Worm (Caenorhabditis elegans) whole organism, dauer: ENCODE results near the gene Y49F6C.6.

Source experiments
- unc-62 ChIP-seq: sonication (generic microtip); optimal IDR thresholded peaks from 2 replicates; lab custom pipeline; 2017; ENCODE audit warnings: missing biosample characterization, missing genetic modification reagents, missing genetic modification characterization

Gene Y49F6C.6

DNA sequence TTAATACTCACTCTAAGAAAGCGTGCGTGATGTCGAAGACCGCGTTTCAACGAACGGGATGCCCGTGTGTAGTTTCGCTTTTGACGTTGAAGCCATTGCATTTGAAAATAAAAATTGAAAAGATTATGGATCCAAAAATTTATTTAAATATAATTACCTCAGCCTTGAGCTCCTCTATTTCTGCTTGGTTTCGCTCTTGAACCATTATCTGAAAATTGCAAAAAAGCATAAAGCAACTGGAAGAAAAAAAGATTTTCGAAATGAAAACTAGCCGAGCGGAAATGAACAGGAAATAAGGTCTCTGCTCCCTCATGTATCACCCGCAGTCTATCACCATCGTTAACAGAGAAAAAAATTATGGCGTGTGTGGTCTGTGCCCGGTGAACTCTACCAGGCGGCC lies at the start of gene Y49F6C.6:
TSS of gene Y49F6C.6 (minus strand) at position 101 of the 400 bp plus-strand sequence.
- no peak for TF ChIP-seq unc-62 (GFP tag; lab: Kevin White, UChicago)

DNA sequence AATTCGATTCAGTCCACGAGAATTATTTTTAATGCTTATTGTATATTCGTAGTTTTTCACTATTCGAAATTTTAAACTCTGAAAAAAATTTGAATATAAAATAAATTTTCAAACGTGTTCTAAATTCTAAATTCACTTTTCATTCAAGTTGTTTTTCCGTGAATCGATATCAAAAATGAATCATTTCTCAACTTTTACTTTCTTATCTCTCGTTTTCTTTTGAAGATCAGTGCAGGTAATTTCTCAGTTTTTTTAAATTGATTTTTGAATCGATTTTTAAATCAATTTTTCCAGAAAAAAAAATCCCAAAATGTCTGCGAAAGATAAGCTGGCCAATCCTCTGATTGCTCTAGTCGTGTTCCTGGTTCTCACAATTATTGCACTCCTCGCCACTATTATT lies 49.5 kb upstream of the Y49F6C.6 start, which contains the start of gene nep-6:
TSS of gene nep-6 (plus strand) at position 301 of the 400 bp plus-strand sequence.
- no peak for TF ChIP-seq unc-62 (GFP tag; lab: Kevin White, UChicago)

DNA sequence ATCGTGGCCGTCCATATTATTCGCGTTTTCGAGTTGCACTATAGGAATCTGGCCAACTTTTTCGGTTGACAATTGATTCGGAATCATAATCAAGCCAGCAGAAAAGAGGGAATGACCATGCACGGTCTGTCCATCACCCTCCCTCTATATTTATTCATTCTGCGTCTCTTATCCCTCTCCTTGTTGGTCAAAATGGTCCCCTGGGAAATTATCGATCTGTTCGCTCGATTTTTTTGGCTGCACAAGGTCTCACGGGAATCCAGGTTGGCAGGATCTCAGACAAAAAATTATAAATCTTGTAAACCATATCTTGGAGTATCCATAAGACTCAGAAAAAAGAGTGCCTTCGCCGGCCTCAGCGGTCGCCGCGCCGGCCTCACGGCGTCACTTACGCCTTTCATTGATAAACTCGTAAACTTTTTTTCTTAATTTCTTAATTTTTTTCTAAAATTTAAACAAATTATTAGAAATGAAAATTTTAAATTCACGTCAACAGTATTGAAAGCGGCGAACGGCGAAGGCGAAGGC lies 47.4 kb upstream of the Y49F6C.6 start, which contains the start of the genes F18A12.7 and F18A12.2:
TSS of gene F18A12.7 (minus strand) at position 101 of the 528 bp plus-strand sequence.
TSS of gene F18A12.2 (plus strand) at position 478 of the 528 bp plus-strand sequence.
- TF ChIP-seq unc-62 (GFP tag; lab: Kevin White, UChicago): no peak

DNA sequence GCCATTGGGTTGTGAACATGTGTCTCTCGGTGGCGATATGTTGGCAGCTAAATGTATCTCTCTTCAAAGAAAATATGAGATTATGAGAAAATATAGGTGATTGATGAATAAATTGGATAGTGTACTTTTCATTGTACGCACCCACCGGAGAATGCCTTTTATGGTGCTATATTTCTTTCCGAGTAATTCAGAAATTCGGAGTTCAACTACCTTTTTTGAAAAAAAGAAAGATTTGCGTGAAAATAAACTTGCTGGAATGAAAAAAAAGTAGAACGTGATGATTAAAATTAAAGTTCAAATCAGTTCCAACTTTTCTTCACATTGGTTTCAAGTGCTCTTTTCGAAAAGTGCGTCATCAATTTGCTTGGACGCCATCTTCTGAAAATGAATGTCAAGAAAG lies 36.5 kb upstream of the Y49F6C.6 start, which contains the start of gene nep-8:
TSS of gene nep-8 (plus strand) at position 301 of the 400 bp plus-strand sequence.
- TF ChIP-seq unc-62 (GFP tag; lab: Kevin White, UChicago): no peak

DNA sequence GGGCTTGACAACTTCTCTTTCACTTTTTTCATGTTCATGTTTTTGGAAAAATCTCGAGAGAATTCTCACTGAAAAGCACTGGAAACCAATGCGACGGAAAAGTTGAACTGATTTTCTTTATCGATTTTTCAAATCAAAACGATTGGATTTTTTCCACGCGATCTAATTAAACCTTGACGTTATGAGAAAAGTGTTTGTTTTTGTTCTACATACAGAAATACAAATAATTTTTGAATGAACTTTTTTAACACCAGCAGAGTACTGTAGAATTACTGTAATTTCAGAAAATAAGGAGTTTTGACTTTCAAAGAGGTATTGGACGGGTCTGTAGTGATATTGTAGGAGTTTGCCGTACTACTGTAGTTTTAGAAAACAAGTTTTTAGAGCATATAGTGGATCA lies 35.9 kb upstream of the Y49F6C.6 start, which contains the start of gene nep-10:
TSS of gene nep-10 (minus strand) at position 101 of the 400 bp plus-strand sequence.
- no peak for TF ChIP-seq unc-62 (GFP tag; lab: Kevin White, UChicago)

DNA sequence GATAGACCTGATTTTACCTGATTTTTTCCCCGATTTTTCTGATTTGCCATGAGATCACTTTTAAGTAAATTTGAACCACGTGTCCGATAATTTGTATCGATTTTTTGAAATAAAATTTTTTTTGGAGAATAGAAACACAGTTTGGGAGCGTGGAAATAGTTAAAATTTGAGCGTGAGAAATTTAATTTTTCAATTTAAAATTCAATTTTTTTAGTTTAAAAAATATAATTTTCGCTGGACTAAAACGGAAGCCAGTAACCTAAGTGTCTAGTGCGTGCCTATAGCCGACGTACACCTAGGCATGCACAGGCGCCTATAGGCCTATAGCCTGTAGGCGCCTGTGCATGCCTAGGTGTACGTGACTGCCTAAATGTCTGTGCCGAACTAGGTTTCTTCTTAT lies 32.2 kb upstream of the Y49F6C.6 start, which contains the start of gene nep-9:
TSS of gene nep-9 (minus strand) at position 101 of the 400 bp plus-strand sequence.
- TF ChIP-seq unc-62 (GFP tag; lab: Kevin White, UChicago): no peak

DNA sequence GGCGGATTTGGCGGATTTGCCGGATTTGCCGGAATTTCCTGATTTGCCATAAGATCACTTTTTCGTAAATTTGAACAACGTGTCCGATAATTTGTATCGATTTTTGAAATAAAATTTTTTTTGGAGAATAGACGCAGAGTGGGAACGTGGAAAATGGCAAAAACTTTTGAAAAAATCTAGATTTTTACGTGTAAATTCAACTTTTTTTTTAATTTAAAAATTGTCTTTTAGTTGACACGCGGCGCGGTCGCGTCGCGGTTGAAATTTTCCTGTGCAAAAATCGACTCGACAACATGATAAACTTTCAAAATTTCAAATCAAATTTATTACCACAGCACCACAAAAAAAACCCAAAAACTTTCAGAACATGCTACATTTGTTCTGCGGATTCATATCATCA lies 28.5 kb upstream of the Y49F6C.6 start, which contains the start of gene nep-20:
TSS of gene nep-20 (minus strand) at position 101 of the 400 bp plus-strand sequence.
- no peak for TF ChIP-seq unc-62 (GFP tag; lab: Kevin White, UChicago)

DNA sequence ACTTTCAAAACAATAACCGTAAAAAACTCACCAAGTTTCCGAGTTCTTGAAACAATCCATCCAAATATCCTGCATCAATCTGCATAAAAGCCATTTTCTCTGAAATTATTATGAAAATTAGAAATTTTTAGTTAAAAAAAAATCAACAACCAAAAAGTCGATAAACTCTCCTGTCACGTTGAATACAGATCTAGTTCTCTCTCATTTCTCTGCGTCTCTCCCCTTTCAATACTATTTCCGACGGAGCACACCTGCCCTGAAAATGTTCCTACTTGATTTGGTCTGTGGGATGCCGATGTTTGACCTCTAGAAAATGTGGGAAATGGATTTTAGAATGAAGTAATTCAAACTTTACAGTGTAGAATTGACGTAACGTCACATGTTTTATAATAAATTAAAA lies 20.5 kb upstream of the Y49F6C.6 start, which contains the start of gene T06D4.6:
TSS of gene T06D4.6 (minus strand) at position 101 of the 400 bp plus-strand sequence.
- TF ChIP-seq unc-62 (GFP tag; lab: Kevin White, UChicago): no peak

DNA sequence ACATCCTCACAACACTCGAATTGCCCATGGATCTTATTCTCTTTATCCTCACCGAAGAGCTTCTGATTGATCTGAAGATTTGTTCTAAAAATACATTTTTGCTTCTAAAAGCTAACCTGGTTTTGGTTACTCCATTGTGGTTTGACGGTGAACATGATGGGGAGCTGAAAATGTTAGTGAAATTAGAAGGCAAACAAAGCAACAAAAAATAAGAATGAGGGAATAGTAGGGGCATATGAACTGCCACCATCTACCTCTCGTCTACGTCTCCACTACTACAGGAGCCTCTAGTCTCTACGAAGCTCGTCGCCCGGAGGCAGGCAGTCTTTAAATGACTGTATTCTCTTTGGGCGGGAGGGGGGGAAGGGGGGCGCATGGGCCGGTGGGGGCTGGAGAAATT lies 18.7 kb upstream of the Y49F6C.6 start, which contains the start of gene T06D4.2:
TSS of gene T06D4.2 (minus strand) at position 170 of the 400 bp plus-strand sequence.
- no peak for TF ChIP-seq unc-62 (GFP tag; lab: Kevin White, UChicago)

DNA sequence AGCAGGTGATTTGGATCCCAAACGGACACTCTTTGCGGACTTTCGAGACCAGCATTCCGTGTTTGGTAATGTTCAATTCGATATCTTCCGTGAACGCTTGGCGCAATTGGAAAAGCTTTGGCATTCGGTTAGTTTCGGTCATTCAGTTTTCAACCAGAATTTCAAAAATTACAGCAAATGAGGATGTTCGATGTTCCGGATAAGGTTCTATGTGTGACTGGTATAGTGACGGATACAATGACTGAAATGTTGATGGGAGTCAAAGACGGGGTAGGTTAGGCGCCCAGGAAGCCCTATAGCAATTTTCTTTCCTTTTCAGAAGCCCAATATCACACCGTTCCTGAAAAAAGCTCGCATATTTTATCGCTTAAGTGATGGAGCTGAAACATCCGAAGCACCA lies 16.1 kb upstream of the Y49F6C.6 start:
- TF ChIP-seq unc-62 (GFP tag; lab: Kevin White, UChicago): no peak

DNA sequence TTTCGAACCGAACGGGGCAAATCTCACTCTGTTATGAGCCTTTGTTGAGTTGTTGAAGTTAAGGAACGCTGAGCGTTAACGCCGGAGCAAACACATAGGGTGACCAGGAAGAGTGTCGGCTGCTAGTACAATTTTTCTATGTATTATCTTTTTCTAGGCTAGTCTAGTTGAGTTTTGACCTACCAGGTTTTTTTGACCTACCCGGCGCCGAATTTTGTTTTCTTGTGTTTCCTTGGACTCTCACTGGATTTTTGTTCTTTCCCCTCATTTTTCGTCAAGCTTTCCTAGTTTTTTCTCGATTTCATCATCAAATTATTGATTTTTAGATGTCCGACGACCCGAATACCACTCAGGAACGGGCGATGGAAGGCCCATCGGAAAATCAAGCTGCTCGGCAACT lies 14.5 kb upstream of the Y49F6C.6 start, which contains the start of gene T06D4.1:
TSS of gene T06D4.1 (plus strand) at position 321 of the 400 bp plus-strand sequence.
- no peak for TF ChIP-seq unc-62 (GFP tag; lab: Kevin White, UChicago)

DNA sequence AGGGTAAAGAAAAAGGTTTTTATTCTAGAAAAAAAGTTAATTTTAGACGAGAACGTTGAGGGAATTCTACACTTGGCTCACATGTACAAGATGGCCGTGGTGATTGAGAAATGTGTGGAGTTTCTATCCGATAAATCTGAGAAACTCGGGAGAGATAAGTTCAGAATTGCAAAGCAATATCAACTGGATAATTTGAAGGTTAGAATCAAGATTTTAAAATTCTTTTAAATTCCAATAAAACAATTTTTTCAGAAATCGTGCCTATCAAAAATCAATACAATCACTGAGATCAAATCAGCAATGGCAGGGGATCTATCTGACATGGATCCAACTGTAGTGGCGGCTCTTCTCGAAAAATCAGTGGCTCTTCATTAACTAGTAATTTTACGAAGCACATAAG lies 11.3 kb upstream of the Y49F6C.6 start, which contains the start of gene Y49F6C.2:
TSS of gene Y49F6C.2 (plus strand) at position 301 of the 400 bp plus-strand sequence.
- TF ChIP-seq unc-62 (GFP tag; lab: Kevin White, UChicago): no peak

DNA sequence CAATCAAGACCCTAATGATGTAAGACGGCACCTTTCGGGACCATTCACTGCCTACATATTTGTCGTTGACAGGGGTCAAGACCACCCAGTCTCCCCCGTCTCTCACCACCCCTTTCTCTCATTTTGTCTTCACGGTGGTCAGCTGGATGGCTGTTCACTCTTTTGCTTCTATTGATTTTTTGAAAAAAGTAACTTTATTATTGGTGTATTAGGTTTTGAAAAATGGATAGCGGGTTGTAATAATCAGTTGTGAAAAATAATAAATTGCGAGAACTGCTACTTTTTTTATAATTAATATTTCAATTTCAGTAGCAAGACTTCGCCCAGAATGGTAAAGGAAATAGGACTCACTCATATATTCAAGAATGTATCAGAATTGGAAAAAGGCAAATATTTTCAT lies 9.8 kb upstream of the Y49F6C.6 start, which contains the start of gene bath-9:
TSS of gene bath-9 (plus strand) at position 301 of the 400 bp plus-strand sequence.
- no peak for TF ChIP-seq unc-62 (GFP tag; lab: Kevin White, UChicago)

DNA sequence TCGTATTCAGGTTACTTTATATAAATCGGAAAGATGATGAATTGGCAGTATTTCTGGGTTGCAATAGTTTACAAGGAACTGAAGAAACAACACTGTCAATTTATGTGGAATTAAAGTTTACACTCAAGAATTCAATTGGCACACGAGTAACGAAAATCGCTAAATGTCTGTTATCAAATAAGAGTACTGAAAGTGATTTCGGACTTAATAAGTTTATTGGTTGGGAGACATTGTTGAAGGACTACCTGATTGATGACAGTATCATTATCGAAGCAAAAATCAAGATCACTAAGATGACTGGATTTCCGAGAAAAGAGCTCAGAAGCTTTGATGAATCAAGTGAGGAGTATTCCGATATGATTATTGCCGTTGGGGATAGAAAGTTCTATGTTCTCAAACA lies 8.3 kb upstream of the Y49F6C.6 start:
- no peak for TF ChIP-seq unc-62 (GFP tag; lab: Kevin White, UChicago)

DNA sequence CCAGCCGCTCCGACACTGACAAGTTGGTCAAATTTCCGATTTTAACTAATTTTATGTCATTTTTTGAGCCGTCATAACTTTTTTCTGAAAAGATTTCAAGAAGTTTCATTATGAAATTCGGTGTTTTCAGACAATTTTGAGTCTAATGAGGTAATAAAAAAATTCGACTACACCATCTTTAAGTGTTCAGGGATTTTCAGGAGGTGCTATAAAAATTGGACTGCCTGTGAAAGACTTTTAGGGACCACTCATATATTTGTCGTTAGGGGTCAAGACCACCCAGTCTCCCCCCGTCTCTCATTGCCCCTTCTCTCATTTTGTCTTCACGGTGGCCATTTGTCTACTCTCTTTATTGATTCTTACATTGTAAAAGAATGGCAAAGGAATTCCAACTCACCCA lies 7.8 kb upstream of the Y49F6C.6 start, which contains the start of gene bath-10:
TSS of gene bath-10 (plus strand) at position 301 of the 400 bp plus-strand sequence.
- TF ChIP-seq unc-62 (GFP tag; lab: Kevin White, UChicago): no peak

DNA sequence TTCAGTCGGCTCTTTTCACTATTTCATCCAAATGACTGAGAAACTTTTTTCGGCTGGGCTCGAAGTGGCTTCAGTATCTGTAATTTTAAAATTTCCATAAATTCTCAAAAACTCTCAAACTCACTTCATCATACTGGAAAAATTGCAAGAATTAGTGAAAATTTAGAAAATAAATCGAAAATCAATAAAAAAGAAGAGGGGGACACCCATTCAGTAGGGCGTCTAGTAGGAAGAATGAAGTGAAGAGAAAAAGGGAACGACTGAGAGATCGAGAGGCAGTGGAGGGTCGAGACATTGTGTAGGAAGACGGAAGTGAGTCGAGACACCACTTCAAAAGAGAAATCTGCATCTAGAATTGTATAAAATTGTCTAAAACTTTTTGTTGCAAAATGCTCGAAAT lies 6.9 kb upstream of the Y49F6C.6 start:
- no peak for TF ChIP-seq unc-62 (GFP tag; lab: Kevin White, UChicago)
